Fruit fly (Drosophila melanogaster): ENCODE measurements around the gene Gmd.

Gene Gmd

dm6 chr2L:5004677-5005463 lies 28.0 kb upstream of the Gmd start (continued):
- TF ChIP-seq Lpt (GFP tag; optimal IDR thresholded peaks at IDR 0.05) (no peak), HLH4C (GFP tag; IDR thresholded peaks at IDR 0.05; ENCODE audit: partially characterized antibody) (no peak), Hr78 (GFP tag; optimal IDR thresholded peaks at IDR 0.05) (no peak), CG12942 (GFP tag; optimal IDR thresholded peaks at IDR 0.05) (peak; percentile 84), E2f1 (GFP tag; IDR thresholded peaks at IDR 0.05) (peak; percentile 95), Hmx (GFP tag; optimal IDR thresholded peaks at IDR 0.05) (peak; percentile 74), CG6175 (GFP tag; IDR thresholded peaks at IDR 0.05) (peak; percentile 93), Med (GFP tag) (peak; percentile 99), TFAM (GFP tag; optimal IDR thresholded peaks at IDR 0.05) (peak; percentile 44), CG10979 (tag; optimal IDR thresholded peaks at IDR 0.05) (peak; percentile 91), CG3163 (GFP tag; optimal IDR thresholded peaks at IDR 0.05) (peak; percentile 78), CG14050 (GFP tag; IDR thresholded peaks at IDR 0.05) (peak; percentile 92), row (GFP tag; IDR thresholded peaks at IDR 0.05) (peak; percentile 98), fd3F (GFP tag; optimal IDR thresholded peaks at IDR 0.05) (peak; percentile 94), CG13296 (GFP tag; optimal IDR thresholded peaks at IDR 0.05) (peak; percentile 96), cwo (GFP tag; optimal IDR thresholded peaks at IDR 0.05) (peak; percentile 95), CG9932 (GFP tag; IDR thresholded peaks at IDR 0.05) (peak; percentile 97), CG14860 (GFP tag; IDR thresholded peaks at IDR 0.05; ENCODE audit: partially characterized antibody) (no peak), bab2 (GFP tag; optimal IDR thresholded peaks at IDR 0.05) (peak; percentile 96), maf-S (GFP tag; optimal IDR thresholded peaks at IDR 0.05) (peak; percentile 93), crc (GFP tag; optimal IDR thresholded peaks at IDR 0.05) (peak; percentile 91), CG2199 (GFP tag; IDR thresholded peaks at IDR 0.05) (peak; percentile 79; the same call in 2 of the 3 replicates), al (GFP tag; IDR thresholded peaks at IDR 0.05) (peak; percentile 92), grn (GFP tag; optimal IDR thresholded peaks at IDR 0.05) (peak; percentile 60), gro (GFP tag; optimal IDR thresholded peaks at IDR 0.05) (peak; percentile 96), Xbp1 (GFP tag; optimal IDR thresholded peaks at IDR 0.05) (peak; percentile 96), Blimp-1 (GFP tag; optimal IDR thresholded peaks at IDR 0.05) (peak; percentile 90), CG13123 (GFP tag; optimal IDR thresholded peaks at IDR 0.05) (peak; percentile 80), CG5245 (GFP tag; optimal IDR thresholded peaks at IDR 0.05) (peak; percentile 91), Ravus (GFP tag; IDR thresholded peaks at IDR 0.05) (peak; percentile 90), ato (GFP tag; IDR thresholded peaks at IDR 0.05; ENCODE audit: partially characterized antibody) (no peak), CG1603 (tag; optimal IDR thresholded peaks at IDR 0.05) (peak; percentile 82), cad (GFP tag; optimal IDR thresholded peaks at IDR 0.05) (no peak), CG17359 (tag; optimal IDR thresholded peaks at IDR 0.05) (peak; percentile 97), ERR (GFP tag; optimal IDR thresholded peaks at IDR 0.05) (peak; percentile 95), pfk (GFP tag; optimal IDR thresholded peaks at IDR 0.05) (peak; percentile 50), CG13624 (GFP tag; optimal IDR thresholded peaks at IDR 0.05) (peak; percentile 97), BEAF-32 (GFP tag; optimal IDR thresholded peaks at IDR 0.05) (peak; percentile 6), salm (tag; optimal IDR thresholded peaks at IDR 0.05) (peak; percentile 84), dm (GFP tag; optimal IDR thresholded peaks at IDR 0.05) (peak; percentile 84), toy (GFP tag; IDR thresholded peaks at IDR 0.05) (peak; percentile 82), ftz-f1 (GFP tag; optimal IDR thresholded peaks at IDR 0.05) (peak; percentile 79), unc-4 (GFP tag; IDR thresholded peaks at IDR 0.05; ENCODE audit: partially characterized antibody) (no peak), Awh (GFP tag; IDR thresholded peaks at IDR 0.05) (peak; percentile 96), CG3838 (GFP tag; optimal IDR thresholded peaks at IDR 0.05) (peak; percentile 70), Gug (GFP tag; IDR thresholded peaks at IDR 0.05) (peak; percentile 97), pum (GFP tag; optimal IDR thresholded peaks at IDR 0.05) (peak; percentile 93), bowl (GFP tag; IDR thresholded peaks at IDR 0.05) (peak; percentile 84; the same call in 1 of the 2 replicates), zen (tag; optimal IDR thresholded peaks at IDR 0.05) (peak; percentile 88)

All from whole organism, embryonic.